Worm (Caenorhabditis elegans): ENCODE measurements around the gene ubc-17.

- TF ChIP-seq ztf-4 (tag; optimal IDR thresholded peaks at IDR 0.05) = no peak
- TF ChIP-seq alr-1 (tag; optimal IDR thresholded peaks at IDR 0.05) = no peak
- no peak for TF ChIP-seq ceh-82 (tag; optimal IDR thresholded peaks at IDR 0.05)
Observed at ce11 chrX:7040760-7041159, 9.6 kb upstream of the ubc-17 start.

Data from whole organism, L2 larva.